Worm (Caenorhabditis elegans) whole organism, young adult: Measurements from ENCODE around the gene sams-1.

Experiments used
- C17E4.6 ChIP-seq: fragments of 200-800 bp; sonication (Bioruptor generic); IDR thresholded peaks from 2 replicates; pipeline ENCODE4 v1.3.6; 2022; ENCODE audit warnings: missing genetic modification reagents, missing genetic modification characterization, missing compliant biosample characterization
- D2030.7 ChIP-seq: fragments of 200-800 bp; sonication (Bioruptor generic); IDR thresholded peaks from 2 replicates; pipeline ENCODE4 v1.3.6; 2022; ENCODE audit warnings: missing genetic modification reagents, missing genetic modification characterization, missing compliant biosample characterization
- F23B12.7 ChIP-seq: sonication (generic microtip); optimal IDR thresholded peaks from 2 replicates; lab custom pipeline; 2017; ENCODE audit warnings: missing genetic modification characterization, mild to moderate bottlenecking, missing compliant biosample characterization, antibody characterized with exemption, moderate library complexity; ENCODE audit not compliant: insufficient read depth
- F57A8.1 ChIP-seq: fragments of 200-800 bp; sonication (Bioruptor generic); optimal IDR thresholded peaks from 2 replicates; lab custom pipeline; 2018; ENCODE audit warnings: mild to moderate bottlenecking, missing genetic modification characterization, moderate library complexity, missing compliant biosample characterization
- Y53G8AR.9 ChIP-seq: fragments of 200-800 bp; sonication (Bioruptor generic); conservative IDR thresholded peaks from 2 replicates; pipeline ENCODE4 v1.3.6; 2022; ENCODE audit warnings: missing genetic modification reagents, missing genetic modification characterization, missing compliant biosample characterization
- Y79H2A.3 ChIP-seq: fragments of 200-800 bp; sonication (Bioruptor generic); conservative IDR thresholded peaks from 2 replicates; pipeline ENCODE4 v1.3.6; 2022; ENCODE audit warnings: missing genetic modification reagents, missing genetic modification characterization, missing compliant biosample characterization
- attf-6 ChIP-seq: fragments of 200-800 bp; sonication (Bioruptor generic); IDR thresholded peaks from 2 replicates; pipeline ENCODE4 v1.3.6; 2022; ENCODE audit warnings: missing genetic modification reagents, missing genetic modification characterization, missing compliant biosample characterization
- bed-2 ChIP-seq: fragments of 200-800 bp; sonication (Bioruptor generic); IDR thresholded peaks from 2 replicates; pipeline ENCODE4 v1.3.6; 2022; ENCODE audit warnings: missing genetic modification reagents, missing genetic modification characterization, missing compliant biosample characterization
- cebp-1 ChIP-seq, 2 experiments: fragments of 200-800 bp in 1 of 2; sonication (Bioruptor generic) in 1 of 2; sonication (generic microtip) in 1 of 2; IDR thresholded peaks in 1 of 2; optimal IDR thresholded peaks in 1 of 2; 2 replicates each; pipeline versions ENCODE4 v1.3.6 to Lab custom; 2017 to 2022; ENCODE audit warnings: missing compliant biosample characterization in 2 of 2, missing genetic modification characterization in 2 of 2, mild to moderate bottlenecking in 1 of 2, missing genetic modification reagents in 1 of 2, moderate library complexity in 1 of 2
- ceh-40 ChIP-seq: fragments of 200-800 bp; sonication (Bioruptor generic); IDR thresholded peaks from 2 replicates; pipeline ENCODE4 v1.3.6; 2022; ENCODE audit warnings: missing genetic modification characterization, missing compliant biosample characterization
- ceh-91 ChIP-seq: fragments of 200-800 bp; sonication (Bioruptor generic); IDR thresholded peaks from 2 replicates; pipeline ENCODE4 v1.3.6; 2022; ENCODE audit warnings: missing genetic modification reagents, missing genetic modification characterization, missing compliant biosample characterization
- chd-7 ChIP-seq: sonication (generic microtip); optimal IDR thresholded peaks from 2 replicates; lab custom pipeline; 2016; ENCODE audit warnings: mild to moderate bottlenecking, missing genetic modification characterization, moderate library complexity, missing compliant biosample characterization
- dox-1 ChIP-seq: fragments of 200-800 bp; sonication (Bioruptor generic); IDR thresholded peaks from 2 replicates; pipeline ENCODE4 v1.3.6; 2022; ENCODE audit warnings: missing genetic modification reagents, missing genetic modification characterization, missing compliant biosample characterization
- egrh-3 ChIP-seq: fragments of 200-800 bp; sonication (Bioruptor generic); IDR thresholded peaks from 2 replicates; pipeline ENCODE4 v1.3.6; 2022; ENCODE audit warnings: missing genetic modification reagents, missing genetic modification characterization, missing compliant biosample characterization
- ekl-4 ChIP-seq: fragments of 200-800 bp; sonication (Bioruptor generic); IDR thresholded peaks from 2 replicates; pipeline ENCODE4 v1.3.6; 2022; ENCODE audit warnings: missing genetic modification reagents, missing genetic modification characterization, missing compliant biosample characterization
- fkh-3 ChIP-seq: sonication (generic microtip); optimal IDR thresholded peaks from 2 replicates; lab custom pipeline; 2016; ENCODE audit warnings: mild to moderate bottlenecking, missing genetic modification characterization, missing compliant biosample characterization
- hlh-12 ChIP-seq: sonication (generic microtip); optimal IDR thresholded peaks from 2 replicates; lab custom pipeline; 2016; ENCODE audit warnings: missing genetic modification characterization, missing compliant biosample characterization
- hrde-1 ChIP-seq: sonication (generic microtip); optimal IDR thresholded peaks from 2 replicates; lab custom pipeline; 2016; ENCODE audit warnings: missing genetic modification characterization, mild to moderate bottlenecking, missing compliant biosample characterization, moderate library complexity, missing genotype, missing genetic modification reagents, borderline replicate concordance
- hsf-1 ChIP-seq: fragments of 200-800 bp; sonication (Bioruptor generic); IDR thresholded peaks from 2 replicates; pipeline ENCODE4 v1.3.6; 2022; ENCODE audit warnings: missing genetic modification reagents, missing genetic modification characterization, missing compliant biosample characterization
- lin-54 ChIP-seq: fragments of 200-800 bp; sonication (Bioruptor generic); optimal IDR thresholded peaks from 2 replicates; lab custom pipeline; 2018; ENCODE audit warnings: mild to moderate bottlenecking, missing genetic modification characterization, missing compliant biosample characterization
- nfya-1 ChIP-seq: sonication (generic microtip); optimal IDR thresholded peaks from 2 replicates; lab custom pipeline; 2017; ENCODE audit warnings: antibody characterized with exemption, missing compliant biosample characterization, missing genetic modification characterization, borderline replicate concordance; ENCODE audit not compliant: insufficient read depth
- nfyb-1 ChIP-seq: fragments of 200-800 bp; sonication (Bioruptor generic); IDR thresholded peaks from 2 replicates; pipeline ENCODE4 v1.3.6; 2022; ENCODE audit warnings: missing genetic modification reagents, missing genetic modification characterization, missing compliant biosample characterization
- nhr-120 ChIP-seq: fragments of 200-800 bp; sonication (Bioruptor generic); IDR thresholded peaks from 2 replicates; pipeline ENCODE4 v1.3.6; 2022; ENCODE audit warnings: missing genetic modification characterization, missing compliant biosample characterization
- nhr-80 ChIP-seq: sonication (generic microtip); optimal IDR thresholded peaks from 2 replicates; lab custom pipeline; 2016; ENCODE audit warnings: missing genetic modification characterization, missing compliant biosample characterization
- nhr-90 ChIP-seq: sonication (generic microtip); optimal IDR thresholded peaks from 2 replicates; lab custom pipeline; 2016; ENCODE audit warnings: missing genotype, mild to moderate bottlenecking, missing genetic modification characterization, missing compliant biosample characterization
- pbrm-1 ChIP-seq: fragments of 200-800 bp; sonication (Bioruptor generic); IDR thresholded peaks from 2 replicates; pipeline ENCODE4 v1.3.6; 2022; ENCODE audit warnings: missing genetic modification reagents, missing genetic modification characterization, missing compliant biosample characterization
- snpc-3.4 ChIP-seq: sonication (generic microtip); optimal IDR thresholded peaks from 2 replicates; lab custom pipeline; 2017; ENCODE audit warnings: missing genetic modification characterization, mild to moderate bottlenecking, missing compliant biosample characterization, antibody characterized with exemption, moderate library complexity, missing genotype, missing genetic modification reagents
- snpc-4 ChIP-seq, 5 experiments: fragments of 150-350 bp in 1 of 5; sonication (generic microtip) in 4 of 5; optimal IDR thresholded peaks; 2 replicates each; lab custom pipeline; 2014 to 2018; ENCODE audit warnings: missing genetic modification characterization in 5 of 5, missing biosample characterization in 3 of 5, antibody characterized with exemption in 2 of 5, mild to moderate bottlenecking in 2 of 5, missing compliant biosample characterization in 2 of 5, missing genotype in 2 of 5, moderate library complexity in 2 of 5, missing genetic modification reagents in 1 of 5
- somi-1 ChIP-seq: fragments of 200-800 bp; sonication (Bioruptor generic); optimal IDR thresholded peaks from 2 replicates; lab custom pipeline; 2018; ENCODE audit warnings: mild to moderate bottlenecking, missing genetic modification characterization, missing compliant biosample characterization
- sptf-2 ChIP-seq: fragments of 200-800 bp; sonication (Bioruptor generic); optimal IDR thresholded peaks from 2 replicates; lab custom pipeline; 2018; ENCODE audit warnings: mild to moderate bottlenecking, missing genetic modification characterization, missing compliant biosample characterization
- tbp1 ChIP-seq: fragments of 200-800 bp; sonication (Bioruptor generic); optimal IDR thresholded peaks from 2 replicates; lab custom pipeline; 2018; ENCODE audit warnings: mild to moderate bottlenecking, missing genetic modification characterization, missing compliant biosample characterization
- unc-62 ChIP-seq: fragments of 150-350 bp; optimal IDR thresholded peaks from 2 replicates; lab custom pipeline; 2014; ENCODE audit warnings: missing biosample characterization, missing genetic modification reagents, missing genetic modification characterization
- ztf-26 ChIP-seq: sonication (generic microtip); optimal IDR thresholded peaks from 2 replicates; lab custom pipeline; 2017; ENCODE audit warnings: missing genetic modification characterization, missing compliant biosample characterization

The sams-1 gene

ce11 chrX:12004925-12005324, 39.2 kb downstream of the sams-1 start:
- TF ChIP-seq F57A8.1 (GFP tag; lab: Kevin White, UChicago) (no peak), unc-62 (peak; percentile 74), hrde-1 (no peak), hlh-12 (no peak), cebp-1 (GFP tag; IDR thresholded peaks at IDR 0.05; lab: Robert Waterston, UW) (peak; percentile 79), cebp-1 (tag; optimal IDR thresholded peaks at IDR 0.05; lab: Kevin White, UChicago) (peak; percentile 88), bed-2 (GFP tag; lab: Robert Waterston, UW) (no peak), nhr-80 (tag; lab: Kevin White, UChicago) (peak; percentile 81), dox-1 (GFP tag; lab: Robert Waterston, UW) (peak; percentile 65)

DNA sequence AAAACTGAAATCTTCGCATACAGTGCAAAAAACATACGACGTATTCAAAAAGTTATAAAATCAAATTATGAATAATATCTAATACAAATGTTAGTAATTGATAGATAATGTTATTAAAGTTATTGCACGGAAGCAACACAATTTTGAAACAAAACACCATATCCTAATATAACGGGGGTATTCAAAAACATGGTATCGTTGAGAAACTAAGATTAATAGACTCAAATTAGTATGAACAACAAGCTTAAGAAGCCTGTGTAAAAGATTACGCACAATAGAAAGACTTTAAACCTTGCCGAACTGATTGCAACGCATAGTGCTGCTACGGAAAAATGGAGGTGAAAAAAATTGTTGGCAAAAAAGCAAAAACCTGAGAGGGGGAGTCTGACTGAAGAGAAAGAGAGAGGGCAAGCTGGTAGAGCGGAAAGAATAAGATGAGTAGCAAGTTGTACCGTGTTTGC, 39.8 kb downstream of the sams-1 start, which contains the start of gene sma-5:
Gene sma-5, minus strand, starts transcription at position 51 of the 461 bp plus-strand sequence.
- no peak for TF ChIP-seq D2030.7
- no peak for TF ChIP-seq hsf-1 (GFP tag; lab: Robert Waterston, UW)
- TF ChIP-seq nhr-120 = no peak
- no peak for TF ChIP-seq ekl-4
- no peak for TF ChIP-seq nfya-1 (tag; lab: Kevin White, UChicago)
- TF ChIP-seq ceh-91 (GFP tag; lab: Robert Waterston, UW) = no peak
- no peak for TF ChIP-seq F23B12.7 (tag; lab: Kevin White, UChicago)
- no peak for TF ChIP-seq hlh-12
- TF ChIP-seq lin-54 (GFP tag; lab: Kevin White, UChicago) = no peak
- no peak for TF ChIP-seq tbp1 (GFP tag; lab: Kevin White, UChicago)
- no peak for TF ChIP-seq fkh-3 (tag; lab: Kevin White, UChicago)

- TF ChIP-seq chd-7 (tag; lab: Kevin White, UChicago) = no peak
- TF ChIP-seq nhr-80 (tag; lab: Kevin White, UChicago) = peak; percentile 34
- no peak for TF ChIP-seq ztf-26
Observed at ce11 chrX:12006470-12006869, 40.7 kb downstream of the sams-1 start.

ce11 chrX:12007905-12008466, 42.2 kb downstream of the sams-1 start:
- TF ChIP-seq attf-6 (GFP tag; lab: Robert Waterston, UW) (no peak), egrh-3 (no peak), nhr-90 (no peak), nfyb-1 (no peak), somi-1 (no peak), Y53G8AR.9 (GFP tag; lab: Robert Waterston, UW) (no peak), pbrm-1 (GFP tag; lab: Robert Waterston, UW) (no peak), snpc-3.4 (no peak), snpc-4 (GFP tag; optimal IDR thresholded peaks at IDR 0.05; lab: Kevin White, UChicago) (no peak), snpc-4 (tag; optimal IDR thresholded peaks at IDR 0.05; lab: Kevin White, UChicago) (no peak), ceh-40 (GFP tag; lab: Robert Waterston, UW) (no peak), sptf-2 (no peak), Y79H2A.3 (GFP tag; lab: Robert Waterston, UW) (no peak), C17E4.6 (GFP tag; lab: Robert Waterston, UW) (no peak)
